Worm (Caenorhabditis elegans) whole organism, L1 larva: ENCODE measurements around the gene cdr-2.

Experiments used
- C04F5.9 ChIP-seq: sonication (generic microtip); optimal IDR thresholded peaks from 2 replicates; lab custom pipeline; 2016; ENCODE audit warnings: missing genetic modification characterization, missing compliant biosample characterization
- C16A3.4 ChIP-seq: fragments of 150-350 bp; optimal IDR thresholded peaks from 2 replicates; lab custom pipeline; 2014; ENCODE audit warnings: missing biosample characterization, missing genetic modification characterization
- Y116A8C.19 ChIP-seq: sonication (generic microtip); optimal IDR thresholded peaks from 2 replicates; lab custom pipeline; 2016; ENCODE audit warnings: missing compliant biosample characterization, missing genetic modification characterization, borderline replicate concordance
- aly-2 ChIP-seq: fragments of 150-350 bp; optimal IDR thresholded peaks from 2 replicates; lab custom pipeline; 2014; ENCODE audit warnings: missing biosample characterization, missing genetic modification characterization
- ceh-8 ChIP-seq: fragments of 200-800 bp; sonication (Bioruptor generic); optimal IDR thresholded peaks from 2 replicates; lab custom pipeline; 2018; ENCODE audit warnings: mild to moderate bottlenecking, missing genetic modification characterization, moderate library complexity, missing compliant biosample characterization
- ceh-82 ChIP-seq, 3 experiments: fragments of 150-350 bp in 1 of 3; sonication (generic microtip) in 2 of 3; optimal IDR thresholded peaks; 2 replicates each; lab custom pipeline; 2014 to 2017; ENCODE audit warnings: missing biosample characterization in 3 of 3, missing genetic modification characterization in 3 of 3
- ceh-90 ChIP-seq: sonication (generic microtip); optimal IDR thresholded peaks from 2 replicates; lab custom pipeline; 2016; ENCODE audit warnings: missing genetic modification characterization, missing compliant biosample characterization
- dsc-1 ChIP-seq: sonication (generic microtip); optimal IDR thresholded peaks from 2 replicates; lab custom pipeline; 2016; ENCODE audit warnings: mild to moderate bottlenecking, missing genetic modification characterization, missing compliant biosample characterization
- egl-13 ChIP-seq: sonication (generic microtip); optimal IDR thresholded peaks from 2 replicates; lab custom pipeline; 2016; ENCODE audit warnings: missing genotype, missing genetic modification reagents, missing genetic modification characterization, missing compliant biosample characterization
- elt-3 ChIP-seq, 6 experiments: fragments of 150-350 bp in 1 of 6; sonication (generic microtip); optimal IDR thresholded peaks; 2 replicates each; lab custom pipeline; 2017 to 2018; ENCODE audit warnings: missing biosample characterization in 6 of 6, missing genetic modification characterization in 6 of 6, inconsistent platforms in 1 of 6
- ets-5 ChIP-seq: fragments of 200-800 bp; sonication (Bioruptor generic); IDR thresholded peaks from 2 replicates; pipeline ENCODE4 v1.3.6; 2022; ENCODE audit warnings: missing genetic modification characterization, missing compliant biosample characterization
- grh-1 ChIP-seq: fragments of 200-800 bp; sonication (Bioruptor generic); IDR thresholded peaks from 2 replicates; pipeline ENCODE4 v1.3.6; 2022; ENCODE audit warnings: missing genetic modification reagents, missing genetic modification characterization, missing compliant biosample characterization
- hlh-4 ChIP-seq: sonication (generic microtip); optimal IDR thresholded peaks from 2 replicates; lab custom pipeline; 2016; ENCODE audit warnings: mild to moderate bottlenecking, missing genetic modification characterization, missing compliant biosample characterization
- jun-1 ChIP-seq: fragments of 150-350 bp; optimal IDR thresholded peaks from 2 replicates; lab custom pipeline; 2014; ENCODE audit warnings: missing biosample characterization, missing genetic modification reagents, missing genetic modification characterization
- lin-14 ChIP-seq: fragments of 200-800 bp; sonication (Bioruptor generic); optimal IDR thresholded peaks from 2 replicates; lab custom pipeline; 2018; ENCODE audit warnings: mild to moderate bottlenecking, missing genetic modification characterization, moderate library complexity, missing compliant biosample characterization
- lin-35 ChIP-seq, 2 experiments: fragments of 150-350 bp; optimal IDR thresholded peaks; 2 replicates each; lab custom pipeline; 2014; ENCODE audit warnings: missing biosample characterization in 2 of 2, missing genetic modification characterization in 2 of 2, missing genetic modification reagents in 2 of 2
- lin-39 ChIP-seq: fragments of 150-350 bp; optimal IDR thresholded peaks from 2 replicates; lab custom pipeline; 2014; ENCODE audit warnings: missing biosample characterization, missing genetic modification reagents, missing genetic modification characterization
- mdl-1 ChIP-seq, 2 experiments: fragments of 150-350 bp; optimal IDR thresholded peaks; 2 replicates each; lab custom pipeline; 2014 to 2017; ENCODE audit warnings: missing biosample characterization in 2 of 2, missing genetic modification characterization in 2 of 2, inconsistent platforms in 1 of 2
- nhr-11 ChIP-seq: fragments of 150-350 bp; optimal IDR thresholded peaks from 2 replicates; lab custom pipeline; 2014; ENCODE audit warnings: missing biosample characterization, missing genetic modification characterization
- nhr-12 ChIP-seq: sonication (generic microtip); optimal IDR thresholded peaks from 2 replicates; lab custom pipeline; 2017; ENCODE audit warnings: missing biosample characterization, missing genetic modification characterization
- nhr-237 ChIP-seq: fragments of 150-350 bp; optimal IDR thresholded peaks from 2 replicates; lab custom pipeline; 2014; ENCODE audit warnings: missing biosample characterization, missing genetic modification characterization
- nhr-71 ChIP-seq: sonication (generic microtip); optimal IDR thresholded peaks from 2 replicates; lab custom pipeline; 2016; ENCODE audit warnings: mild to moderate bottlenecking, missing genetic modification characterization, moderate library complexity, missing compliant biosample characterization
- nhr-85 ChIP-seq: sonication (generic microtip); peaks from one replicate; lab custom pipeline; 2016; ENCODE audit warnings: missing genetic modification characterization, inconsistent platforms, missing compliant biosample characterization
- pax-3 ChIP-seq: fragments of 200-800 bp; sonication (Bioruptor generic); optimal IDR thresholded peaks from 2 replicates; lab custom pipeline; 2018; ENCODE audit warnings: mild to moderate bottlenecking, missing genetic modification characterization, moderate library complexity, missing compliant biosample characterization
- rnt-1 ChIP-seq: sonication (generic microtip); optimal IDR thresholded peaks from 2 replicates; lab custom pipeline; 2016; ENCODE audit warnings: mild to moderate bottlenecking, missing genetic modification characterization, moderate library complexity, missing compliant biosample characterization
- snpc-4 ChIP-seq: fragments of 150-350 bp; optimal IDR thresholded peaks from 2 replicates; lab custom pipeline; 2014; ENCODE audit warnings: missing biosample characterization, missing genetic modification characterization
- sox-4 ChIP-seq: sonication (generic microtip); optimal IDR thresholded peaks from 2 replicates; lab custom pipeline; 2016; ENCODE audit warnings: missing genetic modification characterization, missing compliant biosample characterization
- sptf-1 ChIP-seq: fragments of 150-350 bp; optimal IDR thresholded peaks from 2 replicates; lab custom pipeline; 2014; ENCODE audit warnings: missing biosample characterization, missing genetic modification characterization
- unc-30 ChIP-seq: sonication (generic microtip); optimal IDR thresholded peaks from 2 replicates; lab custom pipeline; 2017; ENCODE audit warnings: missing biosample characterization, missing genetic modification characterization
- unc-86 ChIP-seq: sonication (generic microtip); optimal IDR thresholded peaks from 2 replicates; lab custom pipeline; 2016; ENCODE audit warnings: missing genetic modification characterization, missing compliant biosample characterization
- xbp-1 ChIP-seq: sonication (generic microtip); optimal IDR thresholded peaks from 2 replicates; lab custom pipeline; 2016; ENCODE audit warnings: missing genetic modification characterization, missing compliant biosample characterization
- zip-4 ChIP-seq: fragments of 200-800 bp; sonication (Bioruptor generic); optimal IDR thresholded peaks from 2 replicates; lab custom pipeline; 2018; ENCODE audit warnings: mild to moderate bottlenecking, missing genetic modification characterization, moderate library complexity, missing compliant biosample characterization

cdr-2 gene

ce11 chrV:12433717-12434116 is 18.2 kb upstream of the cdr-2 start, which contains the start of gene srh-25:
TSS of gene srh-25 (minus strand) at chrV:12433817.
- TF ChIP-seq hlh-4 (tag; lab: Kevin White, UChicago) (peak; percentile 60), lin-39 (tag; lab: Kevin White, UChicago) (no peak)

- TF ChIP-seq nhr-11 (tag; lab: Kevin White, UChicago): no peak
- TF ChIP-seq mdl-1 (tag; optimal IDR thresholded peaks at IDR 0.05; lab: Kevin White, UChicago): no peak
- no peak for TF ChIP-seq ceh-82 (tag; optimal IDR thresholded peaks at IDR 0.05; lab: Kevin White, UChicago)
Measured at ce11 chrV:12433105-12433504, 17.6 kb upstream of the cdr-2 start.

- no peak for TF ChIP-seq sptf-1 (tag; lab: Kevin White, UChicago)
- no peak for TF ChIP-seq ets-5 (GFP tag; lab: Robert Waterston, UW)
- no peak for TF ChIP-seq Y116A8C.19 (tag; lab: Kevin White, UChicago)
- no peak for TF ChIP-seq aly-2
- TF ChIP-seq ceh-90: no peak
Measured at ce11 chrV:12432111-12432510, 16.6 kb upstream of the cdr-2 start, which contains the start of gene C54D10.13. TSS of gene C54D10.13 (minus strand) at chrV:12432289.

ce11 chrV:12429039-12429438 is 13.5 kb upstream of the cdr-2 start, which contains the start of gene C54D10.5:
TSS of gene C54D10.5 (plus strand) at chrV:12429339.
- TF ChIP-seq lin-14 (GFP tag; lab: Kevin White, UChicago) (no peak), jun-1 (tag; lab: Kevin White, UChicago) (no peak), snpc-4 (tag; lab: Kevin White, UChicago) (no peak), egl-13 (no peak), ceh-8 (GFP tag; lab: Kevin White, UChicago) (no peak), lin-35 (GFP tag; optimal IDR thresholded peaks at IDR 0.05; lab: Kevin White, UChicago) (no peak), nhr-85 (tag; lab: Kevin White, UChicago) (no peak), lin-39 (tag; lab: Kevin White, UChicago) (no peak), grh-1 (GFP tag; lab: Robert Waterston, UW) (no peak), unc-30 (tag; lab: Kevin White, UChicago) (no peak), C16A3.4 (tag; lab: Kevin White, UChicago) (no peak), unc-86 (tag; lab: Kevin White, UChicago) (no peak), zip-4 (no peak), rnt-1 (tag; lab: Kevin White, UChicago) (no peak), C04F5.9 (no peak)

- TF ChIP-seq sox-4 (tag; lab: Kevin White, UChicago) (no peak), C16A3.4 (tag; lab: Kevin White, UChicago) (no peak), pax-3 (tag; lab: Kevin White, UChicago) (peak; percentile 70), elt-3 (tag; optimal IDR thresholded peaks at IDR 0.05; lab: Kevin White, UChicago) (no peak), nhr-71 (tag; lab: Kevin White, UChicago) (no peak), nhr-12 (tag; lab: Kevin White, UChicago) (no peak), dsc-1 (tag; lab: Kevin White, UChicago) (peak; percentile 51), xbp-1 (no peak), snpc-4 (tag; lab: Kevin White, UChicago) (no peak)
Measured at ce11 chrV:12427826-12428225, 12.3 kb upstream of the cdr-2 start.

- TF ChIP-seq lin-14 (GFP tag; lab: Kevin White, UChicago) (peak; percentile 48), nhr-237 (tag; lab: Kevin White, UChicago) (no peak)
Measured at ce11 chrV:12421360-12421759, 5.9 kb upstream of the cdr-2 start.
